Worm (Caenorhabditis elegans) whole organism, mixed stage, embryonic: ENCODE results near the gene lgg-1.

Experiments used
- M03D4.4 ChIP-seq: sonication (generic microtip); optimal IDR thresholded peaks from 2 replicates; lab custom pipeline; 2017; ENCODE audit warnings: mild to moderate bottlenecking, missing genetic modification characterization, missing compliant biosample characterization
- bed-3 ChIP-seq: fragments of 200-800 bp; sonication (Bioruptor generic); optimal IDR thresholded peaks from 3 replicates; lab custom pipeline; 2018; ENCODE audit warnings: mild to moderate bottlenecking, missing genetic modification characterization, moderate library complexity, missing compliant biosample characterization
- blmp-1 ChIP-seq: fragments of 150-350 bp; optimal IDR thresholded peaks from 2 replicates; lab custom pipeline; 2014; ENCODE audit warnings: missing biosample characterization, missing genetic modification characterization
- ceh-39 ChIP-seq: fragments of 150-350 bp; optimal IDR thresholded peaks from 2 replicates; lab custom pipeline; 2014; ENCODE audit warnings: missing biosample characterization, missing genetic modification characterization
- ceh-43 ChIP-seq: fragments of 200-800 bp; sonication (Bioruptor generic); optimal IDR thresholded peaks from 2 replicates; lab custom pipeline; 2018; ENCODE audit warnings: mild to moderate bottlenecking, missing genetic modification characterization, moderate library complexity, missing compliant biosample characterization
- ceh-83 ChIP-seq: fragments of 200-800 bp; sonication (Bioruptor generic); optimal IDR thresholded peaks from 2 replicates; lab custom pipeline; 2018; ENCODE audit warnings: mild to moderate bottlenecking, missing genetic modification characterization, missing compliant biosample characterization
- ces-1 ChIP-seq: fragments of 150-350 bp; optimal IDR thresholded peaks from 2 replicates; lab custom pipeline; 2014; ENCODE audit warnings: missing biosample characterization, missing genetic modification reagents, missing genetic modification characterization
- cnd-1 ChIP-seq: fragments of 200-800 bp; sonication (Bioruptor generic); optimal IDR thresholded peaks from 2 replicates; lab custom pipeline; 2018; ENCODE audit warnings: mild to moderate bottlenecking, missing genetic modification characterization, missing compliant biosample characterization
- drap-1 ChIP-seq: fragments of 200-800 bp; sonication (Bioruptor generic); optimal IDR thresholded peaks from 3 replicates; lab custom pipeline; 2018; ENCODE audit warnings: mild to moderate bottlenecking, missing genetic modification characterization, missing compliant biosample characterization
- elt-1 ChIP-seq: sonication (generic microtip); optimal IDR thresholded peaks from 2 replicates; lab custom pipeline; 2017; ENCODE audit warnings: missing genetic modification characterization, mild to moderate bottlenecking, missing compliant biosample characterization, antibody characterized with exemption, moderate library complexity, borderline replicate concordance; ENCODE audit not compliant: insufficient read depth
- elt-3 ChIP-seq: fragments of 150-350 bp; optimal IDR thresholded peaks from 2 replicates; lab custom pipeline; 2014; ENCODE audit warnings: missing biosample characterization, missing genetic modification characterization
- flh-1 ChIP-seq: fragments of 200-800 bp; sonication (Bioruptor generic); optimal IDR thresholded peaks from 2 replicates; lab custom pipeline; 2018; ENCODE audit warnings: mild to moderate bottlenecking, missing genetic modification characterization, moderate library complexity, missing compliant biosample characterization
- ham-2 ChIP-seq: fragments of 200-800 bp; sonication (Bioruptor generic); optimal IDR thresholded peaks from 2 replicates; lab custom pipeline; 2018; ENCODE audit warnings: mild to moderate bottlenecking, missing genetic modification characterization, missing compliant biosample characterization
- hlh-1 ChIP-seq: fragments of 150-350 bp; optimal IDR thresholded peaks from 2 replicates; lab custom pipeline; 2014; ENCODE audit warnings: missing biosample characterization, missing genetic modification reagents, missing genetic modification characterization
- lin-13 ChIP-seq: fragments of 150-350 bp; optimal IDR thresholded peaks from 2 replicates; lab custom pipeline; 2014; ENCODE audit warnings: missing biosample characterization, missing genetic modification characterization
- lin-32 ChIP-seq: fragments of 200-800 bp; sonication (Bioruptor generic); optimal IDR thresholded peaks from 2 replicates; lab custom pipeline; 2018; ENCODE audit warnings: mild to moderate bottlenecking, missing genetic modification characterization, missing compliant biosample characterization
- lsy-2 ChIP-seq: fragments of 150-350 bp; optimal IDR thresholded peaks from 2 replicates; lab custom pipeline; 2014; ENCODE audit warnings: missing biosample characterization, missing genetic modification characterization
- mab-5 ChIP-seq: fragments of 150-350 bp; optimal IDR thresholded peaks from 2 replicates; lab custom pipeline; 2014; ENCODE audit warnings: missing biosample characterization, missing genetic modification characterization
- mep-1 ChIP-seq: fragments of 150-350 bp; optimal IDR thresholded peaks from 2 replicates; lab custom pipeline; 2017; ENCODE audit warnings: missing biosample characterization, missing genetic modification reagents, missing genetic modification characterization, inconsistent platforms
- mls-2 ChIP-seq: sonication (generic microtip); optimal IDR thresholded peaks from 2 replicates; lab custom pipeline; 2016; ENCODE audit warnings: mild to moderate bottlenecking, missing genetic modification characterization, moderate library complexity, missing compliant biosample characterization
- nhr-12 ChIP-seq: fragments of 150-350 bp; optimal IDR thresholded peaks from 2 replicates; lab custom pipeline; 2014; ENCODE audit warnings: missing biosample characterization, missing genetic modification characterization
- nhr-2 ChIP-seq: fragments of 150-350 bp; optimal IDR thresholded peaks from 2 replicates; lab custom pipeline; 2014; ENCODE audit warnings: missing biosample characterization, missing genetic modification characterization
- nhr-237 ChIP-seq: fragments of 150-350 bp; optimal IDR thresholded peaks from 2 replicates; lab custom pipeline; 2014; ENCODE audit warnings: missing biosample characterization, missing genetic modification characterization
- nhr-28 ChIP-seq: fragments of 150-350 bp; optimal IDR thresholded peaks from 2 replicates; lab custom pipeline; 2014; ENCODE audit warnings: missing biosample characterization, missing genetic modification characterization
- nhr-76 ChIP-seq: sonication (generic microtip); optimal IDR thresholded peaks from 2 replicates; lab custom pipeline; 2017; ENCODE audit warnings: missing biosample characterization, missing genetic modification characterization
- pha-4 ChIP-seq: fragments of 150-350 bp; optimal IDR thresholded peaks from 2 replicates; lab custom pipeline; 2018; ENCODE audit warnings: missing biosample characterization, missing genetic modification reagents, missing genetic modification characterization
- sem-2 ChIP-seq: fragments of 200-800 bp; sonication (Bioruptor generic); optimal IDR thresholded peaks from 2 replicates; lab custom pipeline; 2018; ENCODE audit warnings: mild to moderate bottlenecking, missing genetic modification characterization, missing compliant biosample characterization
- snpc-4 ChIP-seq: fragments of 150-350 bp; optimal IDR thresholded peaks from 2 replicates; lab custom pipeline; 2014; ENCODE audit warnings: missing biosample characterization, missing genetic modification characterization
- sptf-1 ChIP-seq: sonication (generic microtip); optimal IDR thresholded peaks from 2 replicates; lab custom pipeline; 2017; ENCODE audit warnings: mild to moderate bottlenecking, missing genetic modification characterization, moderate library complexity, missing compliant biosample characterization
- tbx-8 ChIP-seq: fragments of 200-800 bp; sonication (Bioruptor generic); optimal IDR thresholded peaks from 2 replicates; lab custom pipeline; 2018; ENCODE audit warnings: mild to moderate bottlenecking, missing genetic modification characterization, moderate library complexity, missing compliant biosample characterization
- unc-120 ChIP-seq: sonication (generic microtip); optimal IDR thresholded peaks from 2 replicates; lab custom pipeline; 2017; ENCODE audit warnings: missing genetic modification characterization, missing compliant biosample characterization; ENCODE audit not compliant: poor library complexity, severe bottlenecking
- unc-39 ChIP-seq: fragments of 150-350 bp; optimal IDR thresholded peaks from 2 replicates; lab custom pipeline; 2014; ENCODE audit warnings: missing biosample characterization, missing genetic modification characterization
- unc-62 ChIP-seq: fragments of 150-350 bp; optimal IDR thresholded peaks from 2 replicates; lab custom pipeline; 2014; ENCODE audit warnings: missing biosample characterization, missing genetic modification reagents, missing genetic modification characterization
- zip-8 ChIP-seq: fragments of 150-350 bp; optimal IDR thresholded peaks from 2 replicates; lab custom pipeline; 2014; ENCODE audit warnings: missing biosample characterization, missing genetic modification characterization
- ztf-11 ChIP-seq: fragments of 150-350 bp; optimal IDR thresholded peaks from 2 replicates; lab custom pipeline; 2014; ENCODE audit warnings: missing biosample characterization, missing genetic modification characterization

lgg-1 gene

ce11 chrII:6333887-6334286, 13.6 kb downstream of the lgg-1 start, which contains the start of gene ttc-39B:
ttc-39B (minus strand) TSS chrII:6333987.
- TF ChIP-seq unc-39 (tag; lab: Kevin White, UChicago) (no peak), pha-4 (tag; lab: Kevin White, UChicago) (no peak), ham-2 (GFP tag; lab: Kevin White, UChicago) (no peak), ztf-11 (tag; lab: Kevin White, UChicago) (no peak), lin-32 (no peak), bed-3 (no peak), sem-2 (GFP tag; lab: Kevin White, UChicago) (no peak), nhr-2 (tag; lab: Kevin White, UChicago) (no peak), elt-3 (tag; lab: Kevin White, UChicago) (no peak), ceh-43 (no peak), mep-1 (tag; lab: Kevin White, UChicago) (no peak), unc-62 (GFP tag; lab: Kevin White, UChicago) (no peak), zip-8 (no peak), M03D4.4 (tag; lab: Kevin White, UChicago) (no peak)
- TF ChIP-seq, all 35 proteins: peak for 0

ce11 chrII:6331222-6331830, 16.2 kb downstream of the lgg-1 start, which contains the start of gene set-4:
set-4 (minus strand) TSS chrII:6331341.
- TF ChIP-seq zip-8 (no peak), nhr-76 (tag; lab: Kevin White, UChicago) (no peak), ceh-39 (tag; lab: Kevin White, UChicago) (peak; percentile 46), elt-3 (tag; lab: Kevin White, UChicago) (no peak), nhr-237 (tag; lab: Kevin White, UChicago) (peak; percentile 71), nhr-12 (tag; lab: Kevin White, UChicago) (no peak), unc-39 (tag; lab: Kevin White, UChicago) (peak; percentile 12), ces-1 (GFP tag; lab: Kevin White, UChicago) (peak; percentile 75), lsy-2 (tag; lab: Kevin White, UChicago) (peak; percentile 76), ceh-43 (peak; percentile 66), mls-2 (tag; lab: Kevin White, UChicago) (peak; percentile 67), cnd-1 (peak; percentile 55), unc-120 (tag; lab: Kevin White, UChicago) (peak; percentile 31), nhr-28 (tag; lab: Kevin White, UChicago) (no peak), M03D4.4 (tag; lab: Kevin White, UChicago) (peak; percentile 49), ham-2 (GFP tag; lab: Kevin White, UChicago) (no peak), bed-3 (peak; percentile 10), ztf-11 (tag; lab: Kevin White, UChicago) (peak; percentile 55), blmp-1 (tag; lab: Kevin White, UChicago) (no peak), elt-1 (tag; lab: Kevin White, UChicago) (peak; percentile 8), sptf-1 (peak; percentile 82), snpc-4 (no peak), flh-1 (GFP tag; lab: Kevin White, UChicago) (no peak), nhr-2 (tag; lab: Kevin White, UChicago) (no peak), unc-62 (GFP tag; lab: Kevin White, UChicago) (peak; percentile 73), lin-13 (tag; lab: Kevin White, UChicago) (peak; percentile 87), lin-32 (no peak), tbx-8 (GFP tag; lab: Kevin White, UChicago) (no peak), pha-4 (tag; lab: Kevin White, UChicago) (peak; percentile 64), mep-1 (tag; lab: Kevin White, UChicago) (peak; percentile 87), ceh-83 (no peak), hlh-1 (peak; percentile 76), drap-1 (peak; percentile 71), sem-2 (GFP tag; lab: Kevin White, UChicago) (no peak), mab-5 (tag; lab: Kevin White, UChicago) (no peak)
- TF ChIP-seq, all 35 proteins: peak for 20

ce11 chrII:6328672-6329071, 18.8 kb downstream of the lgg-1 start:
- TF ChIP-seq blmp-1 (tag; lab: Kevin White, UChicago) (no peak), ham-2 (GFP tag; lab: Kevin White, UChicago) (no peak), ztf-11 (tag; lab: Kevin White, UChicago) (no peak)
